Worm (Caenorhabditis elegans) whole organism, L4/young adult: ENCODE results near the gene syp-1.

ENCODE experiments used
- W03F9.2 ChIP-seq: fragments of 150-350 bp; optimal IDR thresholded peaks from 2 replicates; lab custom pipeline; 2014; ENCODE audit warnings: missing biosample characterization, missing genetic modification characterization
- him-1 ChIP-seq: sonication (generic microtip); optimal IDR thresholded peaks from 2 replicates; lab custom pipeline; 2016; ENCODE audit warnings: missing genotype, missing genetic modification reagents, missing genetic modification characterization, missing compliant biosample characterization

ce11 chrV:16390655-16391054 is 13.4 kb upstream of the syp-1 start, which contains the start of gene gst-44:
- TF ChIP-seq W03F9.2 (tag; lab: Kevin White, UChicago): no peak
- no peak for TF ChIP-seq him-1 (tag; lab: Kevin White, UChicago)
